Worm (Caenorhabditis elegans) whole organism, young adult: ENCODE data around the gene C17H12.12.

ENCODE experiments used
- B0336.3 ChIP-seq: fragments of 200-800 bp; sonication (Bioruptor generic); IDR thresholded peaks from 2 replicates; pipeline ENCODE4 v1.3.6; 2022; ENCODE audit warnings: missing genetic modification characterization, missing compliant biosample characterization
- C06A6.2 ChIP-seq: fragments of 200-800 bp; sonication (Bioruptor generic); conservative IDR thresholded peaks from 2 replicates; pipeline ENCODE4 v1.3.6; 2022; ENCODE audit warnings: missing genetic modification characterization, missing compliant biosample characterization
- F37B4.10 ChIP-seq: fragments of 200-800 bp; sonication (Bioruptor generic); IDR thresholded peaks from 2 replicates; pipeline ENCODE4 v1.3.6; 2022; ENCODE audit warnings: missing genetic modification characterization, missing compliant biosample characterization
- F39B2.1 ChIP-seq: fragments of 200-800 bp; sonication (Bioruptor generic); IDR thresholded peaks from 2 replicates; pipeline ENCODE4 v1.3.6; 2022; ENCODE audit warnings: missing genetic modification reagents, missing genetic modification characterization, missing compliant biosample characterization
- F52B5.7 ChIP-seq: sonication (generic microtip); optimal IDR thresholded peaks from 2 replicates; lab custom pipeline; 2016; ENCODE audit warnings: mild to moderate bottlenecking, missing genetic modification characterization, missing compliant biosample characterization
- F57A8.1 ChIP-seq: fragments of 200-800 bp; sonication (Bioruptor generic); optimal IDR thresholded peaks from 2 replicates; lab custom pipeline; 2018; ENCODE audit warnings: mild to moderate bottlenecking, missing genetic modification characterization, moderate library complexity, missing compliant biosample characterization
- T07F8.4 ChIP-seq: sonication (generic microtip); optimal IDR thresholded peaks from 2 replicates; lab custom pipeline; 2016; ENCODE audit warnings: mild to moderate bottlenecking, missing genetic modification characterization, moderate library complexity, missing compliant biosample characterization
- T26A5.8 ChIP-seq: sonication (generic microtip); optimal IDR thresholded peaks from 2 replicates; lab custom pipeline; 2016; ENCODE audit warnings: missing genetic modification characterization, missing compliant biosample characterization
- Y56A3A.18 ChIP-seq: fragments of 200-800 bp; sonication (Bioruptor generic); IDR thresholded peaks from 2 replicates; pipeline ENCODE4 v1.3.6; 2022; ENCODE audit warnings: missing genetic modification reagents, missing genetic modification characterization, missing compliant biosample characterization
- Y67H2A.10 ChIP-seq: fragments of 200-800 bp; sonication (Bioruptor generic); conservative IDR thresholded peaks from 2 replicates; pipeline ENCODE4 v1.3.6; 2022; ENCODE audit warnings: missing genetic modification reagents, missing genetic modification characterization, missing compliant biosample characterization
- Y95B8A.8 ChIP-seq: fragments of 200-800 bp; sonication (Bioruptor generic); IDR thresholded peaks from 2 replicates; pipeline ENCODE4 v1.3.6; 2022; ENCODE audit warnings: missing genetic modification reagents, missing genetic modification characterization, missing compliant biosample characterization
- aptf-2 ChIP-seq: fragments of 200-800 bp; sonication (Bioruptor generic); conservative IDR thresholded peaks from 2 replicates; pipeline ENCODE4 v1.3.6; 2022; ENCODE audit warnings: missing genetic modification reagents, missing genetic modification characterization, missing compliant biosample characterization
- atf-7 ChIP-seq: sonication (generic microtip); optimal IDR thresholded peaks from 2 replicates; lab custom pipeline; 2017; ENCODE audit warnings: mild to moderate bottlenecking, missing genetic modification characterization, missing compliant biosample characterization
- attf-5 ChIP-seq: fragments of 200-800 bp; sonication (Bioruptor generic); optimal IDR thresholded peaks from 2 replicates; lab custom pipeline; 2018; ENCODE audit warnings: mild to moderate bottlenecking, missing genetic modification characterization, missing compliant biosample characterization
- cebp-2 ChIP-seq: fragments of 200-800 bp; sonication (Bioruptor generic); IDR thresholded peaks from 2 replicates; pipeline ENCODE4 v1.3.6; 2022; ENCODE audit warnings: missing genetic modification characterization, missing compliant biosample characterization
- ceh-27 ChIP-seq: fragments of 200-800 bp; sonication (Bioruptor generic); optimal IDR thresholded peaks from 2 replicates; lab custom pipeline; 2018; ENCODE audit warnings: mild to moderate bottlenecking, missing genetic modification characterization, moderate library complexity, missing compliant biosample characterization
- ceh-91 ChIP-seq: fragments of 200-800 bp; sonication (Bioruptor generic); IDR thresholded peaks from 2 replicates; pipeline ENCODE4 v1.3.6; 2022; ENCODE audit warnings: missing genetic modification reagents, missing genetic modification characterization, missing compliant biosample characterization
- die-1 ChIP-seq: sonication (generic microtip); optimal IDR thresholded peaks from 2 replicates; lab custom pipeline; 2016; ENCODE audit warnings: missing genotype, mild to moderate bottlenecking, missing genetic modification characterization, missing compliant biosample characterization
- dpff-1 ChIP-seq: sonication (generic microtip); optimal IDR thresholded peaks from 2 replicates; lab custom pipeline; 2017; ENCODE audit warnings: mild to moderate bottlenecking, missing genetic modification characterization, missing compliant biosample characterization
- efl-1 ChIP-seq: fragments of 150-350 bp; optimal IDR thresholded peaks from 2 replicates; lab custom pipeline; 2014; ENCODE audit warnings: missing biosample characterization, missing genetic modification reagents, missing genetic modification characterization
- egl-44 ChIP-seq: fragments of 200-800 bp; sonication (Bioruptor generic); IDR thresholded peaks from 2 replicates; pipeline ENCODE4 v1.3.6; 2022; ENCODE audit warnings: missing genetic modification reagents, missing genetic modification characterization, missing compliant biosample characterization
- hmg-1.2 ChIP-seq: fragments of 200-800 bp; sonication (Bioruptor generic); IDR thresholded peaks from 2 replicates; pipeline ENCODE4 v1.3.6; 2022; ENCODE audit warnings: missing genetic modification reagents, missing genetic modification characterization, missing compliant biosample characterization
- hmg-20 ChIP-seq: fragments of 200-800 bp; sonication (Bioruptor generic); IDR thresholded peaks from 2 replicates; pipeline ENCODE4 v1.3.6; 2022; ENCODE audit warnings: missing genetic modification reagents, missing genetic modification characterization, missing compliant biosample characterization
- hrde-1 ChIP-seq: sonication (generic microtip); optimal IDR thresholded peaks from 2 replicates; lab custom pipeline; 2016; ENCODE audit warnings: missing genetic modification characterization, mild to moderate bottlenecking, missing compliant biosample characterization, moderate library complexity, missing genotype, missing genetic modification reagents, borderline replicate concordance
- hsf-1 ChIP-seq: fragments of 200-800 bp; sonication (Bioruptor generic); IDR thresholded peaks from 2 replicates; pipeline ENCODE4 v1.3.6; 2022; ENCODE audit warnings: missing genetic modification reagents, missing genetic modification characterization, missing compliant biosample characterization
- lag-1 ChIP-seq: fragments of 200-800 bp; sonication (Bioruptor generic); IDR thresholded peaks from 2 replicates; pipeline ENCODE4 v1.3.6; 2022; ENCODE audit warnings: missing genetic modification reagents, missing genetic modification characterization, missing compliant biosample characterization
- let-526 ChIP-seq: fragments of 200-800 bp; sonication (Bioruptor generic); IDR thresholded peaks from 2 replicates; pipeline ENCODE4 v1.3.6; 2022; ENCODE audit warnings: missing genetic modification reagents, missing genetic modification characterization, missing compliant biosample characterization
- lin-40 ChIP-seq: sonication (generic microtip); optimal IDR thresholded peaks from 2 replicates; lab custom pipeline; 2016; ENCODE audit warnings: missing genetic modification characterization, mild to moderate bottlenecking, missing compliant biosample characterization, missing genotype, missing genetic modification reagents
- lir-1 ChIP-seq: fragments of 200-800 bp; sonication (Bioruptor generic); conservative IDR thresholded peaks from 2 replicates; pipeline ENCODE4 v1.3.6; 2022; ENCODE audit warnings: missing genetic modification reagents, missing genetic modification characterization, missing compliant biosample characterization
- lsy-27 ChIP-seq: sonication (generic microtip); optimal IDR thresholded peaks from 2 replicates; lab custom pipeline; 2017; ENCODE audit warnings: missing genetic modification characterization, mild to moderate bottlenecking, missing compliant biosample characterization, antibody characterized with exemption, missing genotype, borderline replicate concordance; ENCODE audit not compliant: insufficient read depth
- madf-10 ChIP-seq: sonication (generic microtip); optimal IDR thresholded peaks from 2 replicates; lab custom pipeline; 2016; ENCODE audit warnings: mild to moderate bottlenecking, missing genetic modification characterization, missing compliant biosample characterization
- madf-6 ChIP-seq: fragments of 200-800 bp; sonication (Bioruptor generic); IDR thresholded peaks from 2 replicates; pipeline ENCODE4 v1.3.6; 2022; ENCODE audit warnings: missing genetic modification reagents, missing genetic modification characterization, missing compliant biosample characterization
- mcd-1 ChIP-seq: fragments of 200-800 bp; sonication (Bioruptor generic); IDR thresholded peaks from 2 replicates; pipeline ENCODE4 v1.3.6; 2022; ENCODE audit warnings: missing genetic modification reagents, missing genetic modification characterization, missing compliant biosample characterization
- mel-28 ChIP-seq: sonication (generic microtip); optimal IDR thresholded peaks from 2 replicates; lab custom pipeline; 2016; ENCODE audit warnings: borderline replicate concordance, mild to moderate bottlenecking, missing genetic modification characterization, missing compliant biosample characterization
- mes-4 ChIP-seq: sonication (generic microtip); optimal IDR thresholded peaks from 2 replicates; lab custom pipeline; 2016; ENCODE audit warnings: missing genotype, missing genetic modification characterization, missing compliant biosample characterization
- nhr-120 ChIP-seq: fragments of 200-800 bp; sonication (Bioruptor generic); IDR thresholded peaks from 2 replicates; pipeline ENCODE4 v1.3.6; 2022; ENCODE audit warnings: missing genetic modification characterization, missing compliant biosample characterization
- nhr-27 ChIP-seq: fragments of 200-800 bp; sonication (Bioruptor generic); optimal IDR thresholded peaks from 2 replicates; lab custom pipeline; 2018; ENCODE audit warnings: mild to moderate bottlenecking, missing genetic modification characterization, moderate library complexity, missing compliant biosample characterization
- pbrm-1 ChIP-seq: fragments of 200-800 bp; sonication (Bioruptor generic); IDR thresholded peaks from 2 replicates; pipeline ENCODE4 v1.3.6; 2022; ENCODE audit warnings: missing genetic modification reagents, missing genetic modification characterization, missing compliant biosample characterization
- rcor-1 ChIP-seq: fragments of 200-800 bp; sonication (Bioruptor generic); IDR thresholded peaks from 2 replicates; pipeline ENCODE4 v1.3.6; 2022; ENCODE audit warnings: missing genetic modification reagents, missing genetic modification characterization, missing compliant biosample characterization
- repo-1 ChIP-seq: sonication (generic microtip); optimal IDR thresholded peaks from 2 replicates; lab custom pipeline; 2017; ENCODE audit warnings: mild to moderate bottlenecking, missing genetic modification characterization, missing compliant biosample characterization
- sea-2 ChIP-seq: fragments of 200-800 bp; sonication (Bioruptor generic); IDR thresholded peaks from 2 replicates; pipeline ENCODE4 v1.3.6; 2022; ENCODE audit warnings: missing genetic modification characterization, missing compliant biosample characterization
- snpc-4 ChIP-seq, 5 experiments: fragments of 150-350 bp in 1 of 5; sonication (generic microtip) in 4 of 5; optimal IDR thresholded peaks; 2 replicates each; lab custom pipeline; 2014 to 2018; ENCODE audit warnings: missing genetic modification characterization in 5 of 5, missing biosample characterization in 3 of 5, antibody characterized with exemption in 2 of 5, mild to moderate bottlenecking in 2 of 5, missing compliant biosample characterization in 2 of 5, missing genotype in 2 of 5, moderate library complexity in 2 of 5, missing genetic modification reagents in 1 of 5
- somi-1 ChIP-seq: fragments of 200-800 bp; sonication (Bioruptor generic); optimal IDR thresholded peaks from 2 replicates; lab custom pipeline; 2018; ENCODE audit warnings: mild to moderate bottlenecking, missing genetic modification characterization, missing compliant biosample characterization
- unc-130 ChIP-seq: sonication (generic microtip); optimal IDR thresholded peaks from 2 replicates; lab custom pipeline; 2016; ENCODE audit warnings: missing genetic modification reagents, missing genetic modification characterization, missing compliant biosample characterization
- xnd-1 ChIP-seq: sonication (generic microtip); optimal IDR thresholded peaks from 2 replicates; lab custom pipeline; 2016; ENCODE audit warnings: missing genotype, missing genetic modification reagents, missing genetic modification characterization, missing compliant biosample characterization
- zfh-2 ChIP-seq: fragments of 200-800 bp; sonication (Bioruptor generic); conservative IDR thresholded peaks from 2 replicates; pipeline ENCODE4 v1.3.6; 2022; ENCODE audit warnings: missing genetic modification reagents, missing genetic modification characterization, missing compliant biosample characterization
- ztf-22 ChIP-seq: fragments of 200-800 bp; sonication (Bioruptor generic); optimal IDR thresholded peaks from 2 replicates; lab custom pipeline; 2018; ENCODE audit warnings: mild to moderate bottlenecking, missing genetic modification characterization, moderate library complexity, missing compliant biosample characterization
- ztf-28 ChIP-seq: fragments of 200-800 bp; sonication (Bioruptor generic); IDR thresholded peaks from 2 replicates; pipeline ENCODE4 v1.3.6; 2022; ENCODE audit warnings: missing genetic modification reagents, missing genetic modification characterization, missing compliant biosample characterization
- ztf-3 ChIP-seq: fragments of 200-800 bp; sonication (Bioruptor generic); optimal IDR thresholded peaks from 2 replicates; lab custom pipeline; 2018; ENCODE audit warnings: mild to moderate bottlenecking, missing genetic modification characterization, missing compliant biosample characterization

Gene C17H12.12

DNA sequence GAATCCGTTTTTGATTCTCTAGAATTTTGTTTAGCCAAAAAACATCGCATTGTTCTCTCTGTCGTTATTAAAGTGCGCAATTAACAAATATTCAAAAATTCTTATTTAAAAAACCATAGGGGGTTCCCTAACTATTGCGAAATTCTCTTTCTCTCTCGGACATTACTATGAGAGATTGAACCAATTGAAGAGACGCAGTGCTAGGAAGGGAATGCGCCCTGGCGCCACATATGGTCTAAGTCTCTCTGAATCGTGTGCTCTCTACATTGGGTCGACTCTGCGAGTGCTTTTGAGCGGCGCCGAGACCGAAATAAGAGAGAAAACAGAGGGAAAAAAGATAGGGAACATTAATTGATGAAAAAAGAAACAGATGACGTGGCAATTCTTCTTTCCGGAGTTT is 9.9 kb upstream of the C17H12.12 start:
- TF ChIP-seq hmg-1.2 (GFP tag; lab: Robert Waterston, UW) (peak; percentile 96), T07F8.4 (tag; lab: Kevin White, UChicago) (no peak), hmg-20 (no peak), repo-1 (tag; lab: Kevin White, UChicago) (peak; percentile 42), F57A8.1 (GFP tag; lab: Kevin White, UChicago) (no peak), lin-40 (tag; lab: Kevin White, UChicago) (peak; percentile 63), Y56A3A.18 (peak; percentile 45; the same call in 1 of the 2 replicates), snpc-4 (GFP tag; optimal IDR thresholded peaks at IDR 0.05; lab: Kevin White, UChicago) (no peak), snpc-4 (tag; optimal IDR thresholded peaks at IDR 0.05; lab: Kevin White, UChicago) (peak in 3 of 4 experiments; percentile 27 to 35 (median 30)), ztf-28 (GFP tag; lab: Robert Waterston, UW) (no peak), zfh-2 (GFP tag; lab: Robert Waterston, UW) (no peak; the same call in none of the 2 replicates), lir-1 (no peak), xnd-1 (tag; lab: Kevin White, UChicago) (no peak), sea-2 (GFP tag; lab: Robert Waterston, UW) (no peak), nhr-120 (GFP tag; lab: Robert Waterston, UW) (no peak), T26A5.8 (tag; lab: Kevin White, UChicago) (no peak), ceh-27 (GFP tag; lab: Kevin White, UChicago) (peak; percentile 15), lag-1 (GFP tag; lab: Robert Waterston, UW) (no peak), F37B4.10 (GFP tag; lab: Robert Waterston, UW) (no peak), Y95B8A.8 (GFP tag; lab: Robert Waterston, UW) (no peak), let-526 (GFP tag; lab: Robert Waterston, UW) (no peak), ztf-3 (no peak), hrde-1 (no peak), attf-5 (GFP tag; lab: Kevin White, UChicago) (peak; percentile 88), pbrm-1 (peak; percentile 65), F39B2.1 (GFP tag; lab: Robert Waterston, UW) (no peak), nhr-27 (tag; lab: Kevin White, UChicago) (no peak), aptf-2 (no peak), mel-28 (tag; lab: Kevin White, UChicago) (no peak), F52B5.7 (no peak), Y67H2A.10 (GFP tag; lab: Robert Waterston, UW) (no peak), somi-1 (GFP tag; lab: Kevin White, UChicago) (no peak), mes-4 (tag; lab: Kevin White, UChicago) (no peak), mcd-1 (GFP tag; lab: Robert Waterston, UW) (peak; percentile 64), ceh-91 (GFP tag; lab: Robert Waterston, UW) (no peak), madf-6 (GFP tag; lab: Robert Waterston, UW) (no peak), efl-1 (GFP tag; lab: Kevin White, UChicago) (no peak), atf-7 (no peak), egl-44 (GFP tag; lab: Robert Waterston, UW) (no peak), B0336.3 (GFP tag; lab: Robert Waterston, UW) (peak; percentile 17; the same call in 1 of the 2 replicates), dpff-1 (tag; lab: Kevin White, UChicago) (no peak), lsy-27 (tag; lab: Kevin White, UChicago) (no peak), madf-10 (tag; lab: Kevin White, UChicago) (peak; percentile 17), die-1 (tag; lab: Kevin White, UChicago) (no peak), C06A6.2 (no peak), ztf-22 (GFP tag; lab: Kevin White, UChicago) (no peak), hsf-1 (no peak), rcor-1 (GFP tag; lab: Robert Waterston, UW) (no peak), cebp-2 (GFP tag; lab: Robert Waterston, UW) (0 out of 2 replicates have a peak, but pooled peaks have one; percentile 57), unc-130 (GFP tag; lab: Kevin White, UChicago) (no peak)
